Worm (Caenorhabditis elegans) whole organism, L4 larva: ENCODE data around the gene T26H8.5.
A peak's percentile ranks its signal among the peaks of the same experiment; 100 is the strongest.

Source experiments
- D1046.2 ChIP-seq: fragments of 200-800 bp; sonication (Bioruptor generic); IDR thresholded peaks from 2 replicates; pipeline ENCODE4 v1.3.6; 2022; ENCODE audit warnings: missing genetic modification characterization, missing compliant biosample characterization
- F10B5.3 ChIP-seq: sonication (generic microtip); optimal IDR thresholded peaks from 2 replicates; lab custom pipeline; 2016; ENCODE audit warnings: mild to moderate bottlenecking, missing genetic modification characterization, missing compliant biosample characterization
- F37D6.2 ChIP-seq: sonication (generic microtip); optimal IDR thresholded peaks from 2 replicates; lab custom pipeline; 2016; ENCODE audit warnings: mild to moderate bottlenecking, missing genetic modification characterization, missing compliant biosample characterization
- Y75B8A.6 ChIP-seq: fragments of 200-800 bp; sonication (Bioruptor generic); IDR thresholded peaks from 2 replicates; pipeline ENCODE4 v1.3.6; 2022; ENCODE audit warnings: missing genetic modification reagents, missing genetic modification characterization, missing compliant biosample characterization
- ZK337.2 ChIP-seq: fragments of 200-800 bp; sonication (Bioruptor generic); IDR thresholded peaks from 2 replicates; pipeline ENCODE4 v1.3.6; 2022; ENCODE audit warnings: missing genetic modification reagents, missing genetic modification characterization, missing compliant biosample characterization
- ceh-20 ChIP-seq: fragments of 200-800 bp; sonication (Bioruptor generic); IDR thresholded peaks from 2 replicates; pipeline ENCODE4 v1.3.6; 2022; ENCODE audit warnings: missing genetic modification reagents, missing genetic modification characterization, missing compliant biosample characterization
- ceh-82 ChIP-seq: sonication (generic microtip); optimal IDR thresholded peaks from 2 replicates; lab custom pipeline; 2017; ENCODE audit warnings: missing biosample characterization, missing genetic modification characterization
- cey-2 ChIP-seq: sonication (generic microtip); optimal IDR thresholded peaks from 3 replicates; lab custom pipeline; 2017; ENCODE audit warnings: missing genetic modification characterization, mild to moderate bottlenecking, missing compliant biosample characterization, antibody characterized with exemption, borderline replicate concordance; ENCODE audit not compliant: insufficient read depth
- dmd-6 ChIP-seq: fragments of 200-800 bp; sonication (Bioruptor generic); IDR thresholded peaks from 2 replicates; pipeline ENCODE4 v1.3.6; 2022; ENCODE audit warnings: missing genetic modification reagents, missing genetic modification characterization, missing compliant biosample characterization
- dve-1 ChIP-seq: sonication (generic microtip); optimal IDR thresholded peaks from 2 replicates; lab custom pipeline; 2017; ENCODE audit warnings: antibody characterized with exemption, mild to moderate bottlenecking, missing genetic modification characterization, missing compliant biosample characterization; ENCODE audit not compliant: insufficient read depth
- hif-1 ChIP-seq, 2 experiments: sonication (generic microtip); optimal IDR thresholded peaks; 2 replicates each; lab custom pipeline; 2016 to 2017; ENCODE audit warnings: missing compliant biosample characterization in 2 of 2, missing genetic modification characterization in 2 of 2, missing genetic modification reagents in 2 of 2, missing genotype in 2 of 2, mild to moderate bottlenecking in 1 of 2
- hlh-11 ChIP-seq: fragments of 200-800 bp; sonication (Bioruptor generic); optimal IDR thresholded peaks from 2 replicates; lab custom pipeline; 2018; ENCODE audit warnings: mild to moderate bottlenecking, missing genetic modification characterization, missing compliant biosample characterization
- hlh-30 ChIP-seq: sonication (generic microtip); optimal IDR thresholded peaks from 2 replicates; lab custom pipeline; 2017; ENCODE audit warnings: antibody characterized with exemption, mild to moderate bottlenecking, missing genetic modification characterization, missing compliant biosample characterization; ENCODE audit not compliant: insufficient read depth
- lin-15B ChIP-seq: fragments of 150-350 bp; sonication (generic microtip); optimal IDR thresholded peaks from 3 replicates; lab custom pipeline; 2014; ENCODE audit warnings: missing biosample characterization, missing genetic modification characterization
- lin-38 ChIP-seq: fragments of 200-800 bp; sonication (Bioruptor generic); IDR thresholded peaks from 2 replicates; pipeline ENCODE4 v1.3.6; 2022; ENCODE audit warnings: missing genetic modification reagents, missing genetic modification characterization, missing compliant biosample characterization
- mdt-29 ChIP-seq: fragments of 200-800 bp; sonication (Bioruptor generic); IDR thresholded peaks from 2 replicates; pipeline ENCODE4 v1.3.6; 2022; ENCODE audit warnings: missing genetic modification reagents, missing genetic modification characterization, missing compliant biosample characterization
- mxl-2 ChIP-seq: fragments of 200-800 bp; sonication (Bioruptor generic); conservative IDR thresholded peaks from 2 replicates; pipeline ENCODE4 v1.3.6; 2022; ENCODE audit warnings: missing genetic modification reagents, missing genetic modification characterization, missing compliant biosample characterization
- nhr-41 ChIP-seq: fragments of 200-800 bp; sonication (Bioruptor generic); IDR thresholded peaks from 2 replicates; pipeline ENCODE4 v1.3.6; 2022; ENCODE audit warnings: missing genetic modification reagents, missing genetic modification characterization, missing compliant biosample characterization
- nhr-48 ChIP-seq: sonication (generic microtip); optimal IDR thresholded peaks from 2 replicates; lab custom pipeline; 2016; ENCODE audit warnings: mild to moderate bottlenecking, missing genetic modification characterization, missing compliant biosample characterization
- nhr-76 ChIP-seq: fragments of 150-350 bp; optimal IDR thresholded peaks from 2 replicates; lab custom pipeline; 2014; ENCODE audit warnings: missing biosample characterization, missing genetic modification characterization
- sdz-12 ChIP-seq: fragments of 200-800 bp; sonication (Bioruptor generic); optimal IDR thresholded peaks from 2 replicates; lab custom pipeline; 2018; ENCODE audit warnings: mild to moderate bottlenecking, missing genetic modification characterization, missing compliant biosample characterization
- skn-1 ChIP-seq: fragments of 150-350 bp; optimal IDR thresholded peaks from 2 replicates; lab custom pipeline; 2014; ENCODE audit warnings: missing biosample characterization, missing genetic modification characterization
- tag-97 ChIP-seq: fragments of 200-800 bp; sonication (Bioruptor generic); IDR thresholded peaks from 2 replicates; pipeline ENCODE4 v1.3.6; 2022; ENCODE audit warnings: missing genetic modification characterization, missing compliant biosample characterization
- unc-39 ChIP-seq: sonication (generic microtip); optimal IDR thresholded peaks from 2 replicates; lab custom pipeline; 2017; ENCODE audit warnings: missing biosample characterization, missing genetic modification characterization
- unc-62 ChIP-seq, 3 experiments: fragments of 150-350 bp in 1 of 3; sonication (generic microtip); optimal IDR thresholded peaks in 2 of 3; peaks in 1 of 3; 1 replicate in 1 of 3; 2 replicates in 2 of 3; lab custom pipeline; 2014 to 2017; ENCODE audit warnings: missing biosample characterization in 3 of 3, missing genetic modification characterization in 3 of 3, missing genetic modification reagents in 3 of 3, missing genotype in 1 of 3
- zip-11 ChIP-seq: fragments of 200-800 bp; sonication (Bioruptor generic); IDR thresholded peaks from 2 replicates; pipeline ENCODE4 v1.3.6; 2022; ENCODE audit warnings: missing genetic modification characterization, missing compliant biosample characterization
- zip-2 ChIP-seq: fragments of 150-350 bp; optimal IDR thresholded peaks from 2 replicates; lab custom pipeline; 2014; ENCODE audit warnings: missing biosample characterization, missing genetic modification characterization

Gene T26H8.5

DNA sequence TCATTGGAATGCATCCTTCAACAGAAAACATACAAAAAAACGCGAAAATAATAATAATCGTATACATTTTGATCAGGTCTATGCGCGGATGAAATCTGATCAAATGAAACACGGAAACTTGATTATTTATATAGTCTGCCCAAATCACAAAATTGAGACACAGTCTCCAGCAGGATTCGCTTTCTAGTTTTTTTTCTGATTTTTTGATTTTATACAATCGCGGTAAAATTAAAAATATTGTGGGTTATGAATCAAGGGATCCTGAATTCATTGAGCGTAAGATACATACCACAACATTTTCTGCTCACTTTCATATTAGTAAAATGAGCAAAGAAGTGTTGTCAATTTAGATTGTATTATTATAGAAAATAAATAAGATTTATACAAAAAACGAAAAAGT is 43.6 kb upstream of the T26H8.5 start, which contains the start of gene clec-230:
Gene clec-230 (minus strand): TSS at position 101 of the 400 bp plus-strand sequence.
- TF ChIP-seq nhr-41 (GFP tag; lab: Robert Waterston, UW) (no peak), lin-15B (no peak), unc-62 (GFP tag; optimal IDR thresholded peaks at IDR 0.05 in 1 of 2; lab: Kevin White, UChicago) (peak in 1 of 2 experiments; percentile 64), unc-62 (tag; optimal IDR thresholded peaks at IDR 0.05; lab: Kevin White, UChicago) (no peak)
- TF ChIP-seq, all 104 proteins: peak for 1

- TF ChIP-seq Y75B8A.6 (GFP tag; lab: Robert Waterston, UW) (no peak), F37D6.2 (no peak), mxl-2 (no peak), zip-2 (tag; lab: Kevin White, UChicago) (no peak), nhr-48 (tag; lab: Kevin White, UChicago) (no peak), sdz-12 (GFP tag; lab: Kevin White, UChicago) (no peak), F10B5.3 (no peak), dve-1 (tag; lab: Kevin White, UChicago) (no peak), cey-2 (tag; lab: Kevin White, UChicago) (no peak), skn-1 (tag; lab: Kevin White, UChicago) (no peak), nhr-41 (GFP tag; lab: Robert Waterston, UW) (no peak), D1046.2 (GFP tag; lab: Robert Waterston, UW) (no peak)
Measured at ce11 chrV:15347292-15347691, 41.9 kb upstream of the T26H8.5 start, which contains the start of gene C29F3.3. Gene C29F3.3, minus strand, starts transcription at chrV:15347392.

- TF ChIP-seq ceh-82 (tag; lab: Kevin White, UChicago) (no peak), ZK337.2 (GFP tag; lab: Robert Waterston, UW) (no peak), tag-97 (GFP tag; lab: Robert Waterston, UW) (no peak)
Measured at ce11 chrV:15344481-15344880, 39.1 kb upstream of the T26H8.5 start, which contains the start of gene wrt-8. Gene wrt-8, minus strand, starts transcription at chrV:15344581.

DNA sequence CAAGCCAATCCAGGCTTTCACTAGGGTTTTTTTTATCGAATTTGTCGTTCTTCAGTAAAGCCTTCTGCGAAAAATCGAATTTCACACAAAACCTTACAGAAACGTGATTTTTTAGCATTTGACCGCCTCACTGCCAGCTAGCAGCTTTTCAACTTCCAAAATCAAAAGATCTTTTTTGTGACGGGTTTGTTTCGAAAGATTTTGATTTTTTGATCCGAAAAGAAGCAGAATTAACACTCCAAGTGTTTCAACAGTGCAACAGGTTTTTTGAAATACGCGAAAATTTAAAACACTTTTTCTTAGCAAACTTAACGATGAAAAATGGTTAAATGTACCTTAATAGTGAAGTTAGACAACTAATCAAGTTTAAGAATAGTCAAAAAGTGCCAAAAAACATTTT is 36.0 kb upstream of the T26H8.5 start, which contains the start of gene clec-229:
Gene clec-229 (minus strand): TSS at position 101 of the 400 bp plus-strand sequence.
- TF ChIP-seq lin-38 (no peak), hif-1 (tag; optimal IDR thresholded peaks at IDR 0.05; lab: Kevin White, UChicago) (no peak), unc-62 (GFP tag; optimal IDR thresholded peaks at IDR 0.05 in 1 of 2; lab: Kevin White, UChicago) (peak in 1 of 2 experiments; percentile 24), unc-62 (tag; optimal IDR thresholded peaks at IDR 0.05; lab: Kevin White, UChicago) (no peak), nhr-76 (tag; lab: Kevin White, UChicago) (no peak), hlh-11 (tag; lab: Kevin White, UChicago) (no peak)

- TF ChIP-seq dve-1 (tag; lab: Kevin White, UChicago): no peak
- no peak for TF ChIP-seq mdt-29 (GFP tag; lab: Robert Waterston, UW)
- TF ChIP-seq hlh-30 (tag; lab: Kevin White, UChicago): no peak
- TF ChIP-seq unc-39 (tag; lab: Kevin White, UChicago): no peak
- TF ChIP-seq, all 104 proteins: peak for 0
Measured at ce11 chrV:15339363-15339762, 34.0 kb upstream of the T26H8.5 start, which contains the start of gene clec-228. Gene clec-228, minus strand, starts transcription at chrV:15339463.

ce11 chrV:15337405-15337804 is 32.0 kb upstream of the T26H8.5 start, which contains the start of gene wrt-7:
Gene wrt-7, minus strand, starts transcription at chrV:15337505.
- peak in 1 of 2 experiments; percentile 33 for TF ChIP-seq unc-62 (GFP tag; optimal IDR thresholded peaks at IDR 0.05 in 1 of 2; lab: Kevin White, UChicago)
- no peak for TF ChIP-seq unc-62 (tag; optimal IDR thresholded peaks at IDR 0.05; lab: Kevin White, UChicago)
- no peak for TF ChIP-seq dmd-6 (GFP tag; lab: Robert Waterston, UW)

- TF ChIP-seq zip-11 (GFP tag; lab: Robert Waterston, UW) (no peak), ceh-20 (GFP tag; lab: Robert Waterston, UW) (no peak)
Measured at ce11 chrV:15332851-15333250, 27.4 kb upstream of the T26H8.5 start, which contains the start of gene srw-113. Gene srw-113, plus strand, starts transcription at chrV:15333151.
